Worm (Caenorhabditis elegans) whole organism, young adult: ENCODE data around the gene C38H2.2.

Experiments
- B0019.2 ChIP-seq: fragments of 200-800 bp; sonication (Bioruptor generic); conservative IDR thresholded peaks from 2 replicates; pipeline ENCODE4 v1.3.6; 2022; ENCODE audit warnings: missing genetic modification reagents, missing genetic modification characterization, missing compliant biosample characterization
- F37B4.10 ChIP-seq: fragments of 200-800 bp; sonication (Bioruptor generic); IDR thresholded peaks from 2 replicates; pipeline ENCODE4 v1.3.6; 2022; ENCODE audit warnings: missing genetic modification characterization, missing compliant biosample characterization
- K11D2.4 ChIP-seq: fragments of 200-800 bp; sonication (Bioruptor generic); IDR thresholded peaks from 2 replicates; pipeline ENCODE4 v1.3.6; 2022; ENCODE audit warnings: missing genetic modification reagents, missing genetic modification characterization, missing compliant biosample characterization
- K12H6.12 ChIP-seq: fragments of 200-800 bp; sonication (Bioruptor generic); optimal IDR thresholded peaks from 2 replicates; lab custom pipeline; 2018; ENCODE audit warnings: mild to moderate bottlenecking, missing genetic modification characterization, missing compliant biosample characterization
- Y56A3A.18 ChIP-seq: fragments of 200-800 bp; sonication (Bioruptor generic); IDR thresholded peaks from 2 replicates; pipeline ENCODE4 v1.3.6; 2022; ENCODE audit warnings: missing genetic modification reagents, missing genetic modification characterization, missing compliant biosample characterization
- Y79H2A.3 ChIP-seq: fragments of 200-800 bp; sonication (Bioruptor generic); conservative IDR thresholded peaks from 2 replicates; pipeline ENCODE4 v1.3.6; 2022; ENCODE audit warnings: missing genetic modification reagents, missing genetic modification characterization, missing compliant biosample characterization
- aptf-2 ChIP-seq: fragments of 200-800 bp; sonication (Bioruptor generic); conservative IDR thresholded peaks from 2 replicates; pipeline ENCODE4 v1.3.6; 2022; ENCODE audit warnings: missing genetic modification reagents, missing genetic modification characterization, missing compliant biosample characterization
- aptf-3 ChIP-seq: fragments of 200-800 bp; sonication (Bioruptor generic); IDR thresholded peaks from 2 replicates; pipeline ENCODE4 v1.3.6; 2022; ENCODE audit warnings: missing genetic modification characterization, missing compliant biosample characterization
- cebp-1 ChIP-seq, 2 experiments: fragments of 200-800 bp in 1 of 2; sonication (Bioruptor generic) in 1 of 2; sonication (generic microtip) in 1 of 2; IDR thresholded peaks in 1 of 2; optimal IDR thresholded peaks in 1 of 2; 2 replicates each; pipeline versions ENCODE4 v1.3.6 to Lab custom; 2017 to 2022; ENCODE audit warnings: missing compliant biosample characterization in 2 of 2, missing genetic modification characterization in 2 of 2, mild to moderate bottlenecking in 1 of 2, missing genetic modification reagents in 1 of 2, moderate library complexity in 1 of 2
- ceh-27 ChIP-seq: fragments of 200-800 bp; sonication (Bioruptor generic); optimal IDR thresholded peaks from 2 replicates; lab custom pipeline; 2018; ENCODE audit warnings: mild to moderate bottlenecking, missing genetic modification characterization, moderate library complexity, missing compliant biosample characterization
- dox-1 ChIP-seq: fragments of 200-800 bp; sonication (Bioruptor generic); IDR thresholded peaks from 2 replicates; pipeline ENCODE4 v1.3.6; 2022; ENCODE audit warnings: missing genetic modification reagents, missing genetic modification characterization, missing compliant biosample characterization
- dpff-1 ChIP-seq: sonication (generic microtip); optimal IDR thresholded peaks from 2 replicates; lab custom pipeline; 2017; ENCODE audit warnings: mild to moderate bottlenecking, missing genetic modification characterization, missing compliant biosample characterization
- efl-1 ChIP-seq: fragments of 150-350 bp; optimal IDR thresholded peaks from 2 replicates; lab custom pipeline; 2014; ENCODE audit warnings: missing biosample characterization, missing genetic modification reagents, missing genetic modification characterization
- egl-18 ChIP-seq: fragments of 200-800 bp; sonication (Bioruptor generic); IDR thresholded peaks from 2 replicates; pipeline ENCODE4 v1.3.6; 2022; ENCODE audit warnings: missing genetic modification reagents, missing genetic modification characterization, missing compliant biosample characterization
- him-1 ChIP-seq: sonication (generic microtip); optimal IDR thresholded peaks from 2 replicates; lab custom pipeline; 2016; ENCODE audit warnings: missing genotype, missing genetic modification reagents, missing genetic modification characterization, missing compliant biosample characterization
- hmg-1.2 ChIP-seq: fragments of 200-800 bp; sonication (Bioruptor generic); IDR thresholded peaks from 2 replicates; pipeline ENCODE4 v1.3.6; 2022; ENCODE audit warnings: missing genetic modification reagents, missing genetic modification characterization, missing compliant biosample characterization
- let-607 ChIP-seq, 2 experiments: fragments of 200-800 bp in 1 of 2; sonication (Bioruptor generic) in 1 of 2; sonication (generic microtip) in 1 of 2; optimal IDR thresholded peaks; 2 replicates each; lab custom pipeline; 2016 to 2018; ENCODE audit warnings: mild to moderate bottlenecking in 2 of 2, missing compliant biosample characterization in 2 of 2, missing genetic modification characterization in 2 of 2, moderate library complexity in 2 of 2, missing genotype in 1 of 2
- lsy-27 ChIP-seq: sonication (generic microtip); optimal IDR thresholded peaks from 2 replicates; lab custom pipeline; 2017; ENCODE audit warnings: missing genetic modification characterization, mild to moderate bottlenecking, missing compliant biosample characterization, antibody characterized with exemption, missing genotype, borderline replicate concordance; ENCODE audit not compliant: insufficient read depth
- nfya-1 ChIP-seq: sonication (generic microtip); optimal IDR thresholded peaks from 2 replicates; lab custom pipeline; 2017; ENCODE audit warnings: antibody characterized with exemption, missing compliant biosample characterization, missing genetic modification characterization, borderline replicate concordance; ENCODE audit not compliant: insufficient read depth
- nfya-2 ChIP-seq: fragments of 200-800 bp; sonication (Bioruptor generic); IDR thresholded peaks from 2 replicates; pipeline ENCODE4 v1.3.6; 2022; ENCODE audit warnings: missing genetic modification reagents, missing genetic modification characterization, missing compliant biosample characterization
- nhr-80 ChIP-seq: sonication (generic microtip); optimal IDR thresholded peaks from 2 replicates; lab custom pipeline; 2016; ENCODE audit warnings: missing genetic modification characterization, missing compliant biosample characterization
- nhr-90 ChIP-seq: sonication (generic microtip); optimal IDR thresholded peaks from 2 replicates; lab custom pipeline; 2016; ENCODE audit warnings: missing genotype, mild to moderate bottlenecking, missing genetic modification characterization, missing compliant biosample characterization
- repo-1 ChIP-seq: sonication (generic microtip); optimal IDR thresholded peaks from 2 replicates; lab custom pipeline; 2017; ENCODE audit warnings: mild to moderate bottlenecking, missing genetic modification characterization, missing compliant biosample characterization
- sdz-38 ChIP-seq: sonication (generic microtip); optimal IDR thresholded peaks from 2 replicates; lab custom pipeline; 2016; ENCODE audit warnings: missing genotype, missing genetic modification characterization, missing compliant biosample characterization
- tlf-1 ChIP-seq: fragments of 200-800 bp; sonication (Bioruptor generic); optimal IDR thresholded peaks from 2 replicates; lab custom pipeline; 2018; ENCODE audit warnings: mild to moderate bottlenecking, missing genetic modification characterization, missing compliant biosample characterization
- xnd-1 ChIP-seq: sonication (generic microtip); optimal IDR thresholded peaks from 2 replicates; lab custom pipeline; 2016; ENCODE audit warnings: missing genotype, missing genetic modification reagents, missing genetic modification characterization, missing compliant biosample characterization
- ztf-26 ChIP-seq: sonication (generic microtip); optimal IDR thresholded peaks from 2 replicates; lab custom pipeline; 2017; ENCODE audit warnings: missing genetic modification characterization, missing compliant biosample characterization

Gene C38H2.2

ce11 chrIII:10364656-10365055 is 16.9 kb upstream of the C38H2.2 start, which contains the start of gene tbc-8:
TSS of gene tbc-8 (plus strand) at chrIII:10364956.
- TF ChIP-seq nfya-2 (GFP tag; lab: Robert Waterston, UW), result no peak
- TF ChIP-seq tlf-1 (GFP tag; lab: Kevin White, UChicago), result no peak
- no peak for TF ChIP-seq dox-1 (GFP tag; lab: Robert Waterston, UW)
- TF ChIP-seq egl-18 (GFP tag; lab: Robert Waterston, UW), result no peak
- no peak for TF ChIP-seq sdz-38 (tag; lab: Kevin White, UChicago)
- no peak for TF ChIP-seq hmg-1.2 (GFP tag; lab: Robert Waterston, UW)
- no peak for TF ChIP-seq nfya-1
- no peak for TF ChIP-seq nhr-90 (tag; lab: Kevin White, UChicago)
- no peak for TF ChIP-seq Y56A3A.18 (GFP tag; lab: Robert Waterston, UW)
- TF ChIP-seq efl-1 (GFP tag; lab: Kevin White, UChicago), result no peak

DNA sequence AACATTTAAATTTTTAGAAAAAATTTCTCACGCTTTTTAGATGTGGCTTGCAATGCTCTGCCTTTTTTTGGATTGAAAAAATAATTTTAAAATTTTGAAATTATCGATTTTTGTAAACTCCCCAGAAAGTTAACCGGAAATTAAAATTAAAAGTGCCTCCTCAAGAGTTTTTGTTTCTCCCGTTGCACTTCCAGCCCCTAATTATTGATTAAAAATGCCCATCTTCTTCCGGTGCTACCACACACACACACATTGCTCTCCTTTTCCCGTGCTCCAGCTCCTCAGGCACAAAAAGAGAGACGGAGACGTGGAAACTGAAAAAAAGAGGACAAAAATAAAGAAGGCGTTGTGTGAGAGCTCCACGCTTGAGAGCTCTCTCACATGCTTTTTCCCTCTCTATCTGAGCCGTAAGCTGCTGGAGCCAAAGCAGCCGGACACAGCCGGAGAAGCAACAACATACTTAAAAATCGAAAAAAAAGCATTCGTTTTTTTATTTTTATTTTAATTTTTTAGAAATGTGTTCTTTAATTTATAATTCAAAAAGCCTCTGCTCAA is 14.1 kb upstream of the C38H2.2 start:
- peak; percentile 44 for TF ChIP-seq K12H6.12
- no peak for TF ChIP-seq aptf-2 (GFP tag; lab: Robert Waterston, UW)
- peak; percentile 4 for TF ChIP-seq ceh-27 (GFP tag; lab: Kevin White, UChicago)
- no peak for TF ChIP-seq ztf-26

- TF ChIP-seq let-607 (tag; optimal IDR thresholded peaks at IDR 0.05; lab: Kevin White, UChicago) (no peak), F37B4.10 (GFP tag; lab: Robert Waterston, UW) (0 out of 2 replicates have a peak, but pooled peaks have one; percentile 41), K11D2.4 (GFP tag; lab: Robert Waterston, UW) (no peak), xnd-1 (tag; lab: Kevin White, UChicago) (no peak)
These were observed 7.7 kb upstream of the C38H2.2 start for ce11 chrIII:10373845-10374244.

DNA sequence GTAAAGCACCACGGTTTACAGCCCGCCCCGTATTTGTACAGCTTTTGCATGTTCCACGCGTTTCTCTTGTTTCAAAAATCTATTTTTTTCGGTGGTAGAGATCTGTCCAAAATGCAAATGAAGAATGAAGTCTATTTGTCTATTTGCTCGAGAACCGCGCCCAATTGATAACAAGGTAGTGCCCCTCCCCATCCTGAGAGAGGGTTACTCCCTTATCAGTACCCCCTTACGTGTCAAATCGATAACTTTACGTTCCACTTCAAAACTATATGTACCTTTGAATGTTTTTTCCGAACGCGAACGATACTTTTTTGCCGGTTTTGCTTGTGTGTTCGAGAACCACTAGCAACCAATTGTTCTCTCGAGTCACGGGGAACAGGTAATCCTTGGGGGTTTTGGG is 5.5 kb upstream of the C38H2.2 start:
- TF ChIP-seq aptf-2 (GFP tag; lab: Robert Waterston, UW) (no peak), sdz-38 (tag; lab: Kevin White, UChicago) (no peak), dpff-1 (tag; lab: Kevin White, UChicago) (no peak), nhr-80 (tag; lab: Kevin White, UChicago) (peak; percentile 67)

DNA sequence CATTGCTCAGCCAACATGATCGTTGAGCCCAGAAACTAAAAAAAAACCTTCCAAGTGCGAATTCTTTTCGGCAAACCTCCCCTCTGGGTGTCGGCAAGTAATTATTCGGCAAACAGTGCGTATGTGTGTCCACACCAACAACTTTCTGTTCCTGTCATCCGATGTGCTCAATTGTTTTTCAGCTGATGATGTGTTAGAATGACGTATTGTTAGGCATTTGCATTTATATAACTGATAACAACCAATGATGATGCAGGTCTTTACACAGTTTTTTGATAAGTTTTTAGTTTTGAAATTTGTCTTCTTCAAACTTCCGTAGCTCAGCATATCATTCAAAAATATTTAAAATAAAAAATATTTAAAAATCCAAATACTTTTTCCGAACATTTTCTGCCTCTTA is 2.7 kb upstream of the C38H2.2 start:
- TF ChIP-seq B0019.2 (GFP tag; lab: Robert Waterston, UW) (no peak), nhr-80 (tag; lab: Kevin White, UChicago) (peak; percentile 57)

DNA sequence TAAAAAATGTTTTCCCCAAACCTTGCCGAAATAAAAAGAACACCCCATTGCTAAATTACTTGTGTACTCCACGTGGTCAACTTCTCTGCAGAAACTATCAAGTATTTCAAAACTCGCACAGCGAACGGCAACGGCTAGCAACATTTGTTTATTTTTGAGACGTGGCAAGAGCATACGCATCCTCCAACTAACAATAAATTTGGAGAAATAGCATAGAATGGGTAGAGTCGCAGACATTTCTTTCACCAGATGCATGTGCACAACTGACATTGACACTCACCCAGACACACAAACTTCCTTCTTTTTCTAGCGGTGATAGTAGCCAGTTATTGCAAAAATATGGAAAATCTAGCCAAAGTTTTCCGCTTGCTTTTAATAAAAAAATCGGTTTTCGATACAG is 1.9 kb upstream of the C38H2.2 start:
- TF ChIP-seq repo-1 (no peak), cebp-1 (GFP tag; IDR thresholded peaks at IDR 0.05; lab: Robert Waterston, UW) (no peak), cebp-1 (tag; optimal IDR thresholded peaks at IDR 0.05; lab: Kevin White, UChicago) (peak; percentile 29), lsy-27 (tag; lab: Kevin White, UChicago) (no peak), hmg-1.2 (GFP tag; lab: Robert Waterston, UW) (peak; percentile 80), Y79H2A.3 (GFP tag; lab: Robert Waterston, UW) (no peak), aptf-3 (GFP tag; lab: Robert Waterston, UW) (no peak), Y56A3A.18 (GFP tag; lab: Robert Waterston, UW) (no peak)

DNA sequence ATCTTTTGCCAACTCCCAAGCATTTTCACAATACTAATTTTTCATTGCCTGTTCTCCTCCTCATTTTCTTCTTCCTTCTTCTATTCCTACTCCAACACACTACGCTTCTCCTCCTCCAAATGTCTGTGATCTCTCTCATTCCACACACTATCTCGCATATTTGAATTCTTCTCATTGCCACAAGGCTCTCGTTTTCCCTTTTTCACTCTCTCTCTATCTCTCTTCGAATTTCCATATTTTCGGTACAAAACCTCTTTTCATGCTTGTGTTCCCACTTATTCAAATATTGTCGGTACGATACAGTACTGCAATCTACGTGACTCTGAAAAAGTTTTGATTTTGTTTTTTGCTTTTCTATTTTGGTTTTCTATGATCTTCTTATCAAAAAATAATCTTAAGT is 933 bp upstream of the C38H2.2 start:
- TF ChIP-seq him-1 (tag; lab: Kevin White, UChicago), result no peak
- peak; percentile 58; the same call in 1 of the 2 replicates for TF ChIP-seq hmg-1.2 (GFP tag; lab: Robert Waterston, UW)
